Fruit fly (Drosophila melanogaster) whole organism, embryonic: ENCODE results near the gene SMC1.

Experiments
- Bgb ChIP-seq: fragments of 200-800 bp; sonication (Bioruptor generic); IDR thresholded peaks from 2 replicates; pipeline ENCODE4 v1.3.6; 2022; ENCODE audit warnings: missing biosample characterization, missing genetic modification characterization; ENCODE audit not compliant: partially characterized antibody
- BtbVII ChIP-seq: fragments of 200-800 bp; sonication (Bioruptor generic); optimal IDR thresholded peaks from 3 replicates; lab custom pipeline; 2017; ENCODE audit warnings: missing biosample characterization, mild to moderate bottlenecking, missing genetic modification characterization
- CG10543 ChIP-seq: fragments of 200-800 bp; sonication (Bioruptor generic); optimal IDR thresholded peaks from 3 replicates; lab custom pipeline; 2017; ENCODE audit warnings: missing biosample characterization, mild to moderate bottlenecking, missing genetic modification characterization, moderate library complexity
- CG12155 ChIP-seq: fragments of 200-800 bp; sonication (Bioruptor generic); optimal IDR thresholded peaks from 3 replicates; lab custom pipeline; 2016; ENCODE audit warnings: missing biosample characterization, missing genetic modification characterization
- CG12769 ChIP-seq: fragments of 200-800 bp; sonication (Bioruptor generic); optimal IDR thresholded peaks from 2 replicates; lab custom pipeline; 2019; ENCODE audit warnings: missing biosample characterization, mild to moderate bottlenecking, missing genetic modification characterization, moderate library complexity
- CG12942 ChIP-seq: fragments of 200-800 bp; sonication (Bioruptor generic); optimal IDR thresholded peaks from 3 replicates; lab custom pipeline; 2016; ENCODE audit warnings: missing biosample characterization, missing genetic modification characterization
- CG14014 ChIP-seq: fragments of 200-800 bp; sonication (Bioruptor generic); IDR thresholded peaks from 2 replicates; pipeline ENCODE4 v1.3.6; 2022; ENCODE audit warnings: missing biosample characterization, missing genetic modification characterization
- CG14965 ChIP-seq: fragments of 200-800 bp; sonication (Bioruptor generic); optimal IDR thresholded peaks from 2 replicates; lab custom pipeline; 2016; ENCODE audit warnings: missing biosample characterization, missing genetic modification characterization, borderline replicate concordance
- CG15479 ChIP-seq: fragments of 200-800 bp; sonication (Bioruptor generic); optimal IDR thresholded peaks from 3 replicates; lab custom pipeline; 2019; ENCODE audit warnings: missing biosample characterization, mild to moderate bottlenecking, missing genetic modification characterization, moderate library complexity
- CG15601 ChIP-seq: fragments of 200-800 bp; sonication (Bioruptor generic); optimal IDR thresholded peaks from 3 replicates; lab custom pipeline; 2019; ENCODE audit warnings: missing biosample characterization, mild to moderate bottlenecking, missing genetic modification characterization, moderate library complexity
- CG15696 ChIP-seq: fragments of 200-800 bp; sonication (Bioruptor generic); optimal IDR thresholded peaks from 2 replicates; lab custom pipeline; 2019; ENCODE audit warnings: missing biosample characterization, mild to moderate bottlenecking, missing genetic modification characterization, moderate library complexity
- CG1602 ChIP-seq: fragments of 200-800 bp; sonication (Bioruptor generic); optimal IDR thresholded peaks from 3 replicates; lab custom pipeline; 2016; ENCODE audit warnings: missing biosample characterization, missing genetic modification characterization
- CG17385 ChIP-seq: fragments of 200-800 bp; sonication (Bioruptor generic); optimal IDR thresholded peaks from 3 replicates; lab custom pipeline; 2018; ENCODE audit warnings: missing biosample characterization, mild to moderate bottlenecking, missing genetic modification characterization
- CG17829 ChIP-seq: fragments of 200-800 bp; optimal IDR thresholded peaks from 2 replicates; lab custom pipeline; 2019; ENCODE audit warnings: missing biosample characterization, mild to moderate bottlenecking, missing genetic modification characterization, moderate library complexity
- CG1792 ChIP-seq: fragments of 200-800 bp; sonication (Bioruptor generic); optimal IDR thresholded peaks from 2 replicates; lab custom pipeline; 2016; ENCODE audit warnings: missing biosample characterization, missing genetic modification characterization
- CG3065 ChIP-seq: fragments of 200-800 bp; sonication (Bioruptor generic); optimal IDR thresholded peaks from 2 replicates; lab custom pipeline; 2016; ENCODE audit warnings: missing biosample characterization, missing genetic modification characterization
- CG31365 ChIP-seq: fragments of 200-800 bp; sonication (Bioruptor generic); optimal IDR thresholded peaks from 2 replicates; lab custom pipeline; 2018; ENCODE audit warnings: missing biosample characterization, mild to moderate bottlenecking, missing genetic modification characterization
- CG5953 ChIP-seq: fragments of 200-800 bp; sonication (Bioruptor generic); IDR thresholded peaks from 2 replicates; pipeline ENCODE4 v1.3.6; 2022; ENCODE audit warnings: missing biosample characterization, missing genetic modification characterization
- CG8765 ChIP-seq: fragments of 200-800 bp; sonication (Bioruptor generic); IDR thresholded peaks from 2 replicates; pipeline ENCODE4 v1.3.6; 2022; ENCODE audit warnings: missing biosample characterization, missing genetic modification characterization
- Camta ChIP-seq: fragments of 200-800 bp; sonication (Bioruptor generic); optimal IDR thresholded peaks from 2 replicates; lab custom pipeline; 2016; ENCODE audit warnings: missing biosample characterization, missing genetic modification characterization
- Chrac-16 ChIP-seq: fragments of 200-800 bp; sonication (Bioruptor generic); optimal IDR thresholded peaks from 3 replicates; lab custom pipeline; 2016; ENCODE audit warnings: missing biosample characterization, missing genetic modification characterization
- CkIIα-i1 ChIP-seq: fragments of 200-800 bp; sonication (Bioruptor generic); IDR thresholded peaks from 2 replicates; pipeline ENCODE4 v1.3.6; 2022; ENCODE audit warnings: missing biosample characterization, missing genetic modification characterization
- D ChIP-seq, 2 experiments: fragments of 200-800 bp in 1 of 2; fragments of >200 bp in 1 of 2; sonication (Bioruptor generic) in 1 of 2; optimal IDR thresholded peaks; 2 replicates in 1 of 2; 3 replicates in 1 of 2; lab custom pipeline; 2017; ENCODE audit warnings: mild to moderate bottlenecking in 1 of 2, missing biosample characterization in 1 of 2, missing genetic modification characterization in 1 of 2, missing genetic modification reagents in 1 of 2
- Dip2 ChIP-seq: fragments of 200-800 bp; sonication (Bioruptor generic); IDR thresholded peaks from 2 replicates; pipeline ENCODE4 v1.3.6; 2022; ENCODE audit warnings: missing biosample characterization, missing genetic modification characterization
- Doc3 ChIP-seq: fragments of 200-800 bp; sonication (Bioruptor generic); IDR thresholded peaks from 3 replicates; pipeline ENCODE4 v1.3.6; 2022; ENCODE audit warnings: missing biosample characterization, missing genetic modification characterization; ENCODE audit not compliant: partially characterized antibody
- HHEX ChIP-seq: fragments of 200-800 bp; sonication (Bioruptor generic); optimal IDR thresholded peaks from 3 replicates; lab custom pipeline; 2017; ENCODE audit warnings: missing biosample characterization, mild to moderate bottlenecking, missing genetic modification characterization, missing genetic modification reagents
- Hmx ChIP-seq: fragments of 200-800 bp; sonication (Bioruptor generic); optimal IDR thresholded peaks from 2 replicates; lab custom pipeline; 2016; ENCODE audit warnings: missing biosample characterization, missing genetic modification characterization
- Med ChIP-seq: fragments of 200-800 bp; sonication (Bioruptor generic); peaks from one replicate; lab custom pipeline; 2016; ENCODE audit warnings: missing biosample characterization, missing genetic modification characterization, mild to moderate bottlenecking, inconsistent platforms, moderate library complexity
- Neu2 ChIP-seq: fragments of 200-800 bp; sonication (Bioruptor generic); optimal IDR thresholded peaks from 3 replicates; lab custom pipeline; 2016; ENCODE audit warnings: missing biosample characterization, missing genetic modification characterization, borderline replicate concordance
- Side ChIP-seq: fragments of 200-800 bp; sonication (Bioruptor generic); optimal IDR thresholded peaks from 2 replicates; lab custom pipeline; 2016; ENCODE audit warnings: missing biosample characterization, missing genetic modification characterization
- Sry-β ChIP-seq: fragments of 200-800 bp; sonication (Bioruptor generic); optimal IDR thresholded peaks from 2 replicates; lab custom pipeline; 2018; ENCODE audit warnings: missing biosample characterization, mild to moderate bottlenecking, missing genetic modification characterization, moderate library complexity
- Taf1 ChIP-seq: fragments of 200-800 bp; sonication (Bioruptor generic); IDR thresholded peaks from 2 replicates; pipeline ENCODE4 v1.3.6; 2022; ENCODE audit warnings: missing biosample characterization, missing genetic modification characterization
- Trl ChIP-seq, 3 experiments: fragments of >200 bp in 2 of 3; fragments of 200-800 bp in 1 of 3; sonication (Bioruptor generic) in 1 of 3; optimal IDR thresholded peaks; 2 replicates in 1 of 3; 3 replicates in 2 of 3; lab custom pipeline; 2016 to 2017; ENCODE audit warnings: missing biosample characterization in 1 of 3, missing genetic modification characterization in 1 of 3
- al ChIP-seq: fragments of 200-800 bp; sonication (Bioruptor generic); IDR thresholded peaks from 2 replicates; pipeline ENCODE4 v1.3.6; 2022; ENCODE audit warnings: missing biosample characterization, missing genetic modification characterization
- cg ChIP-seq: fragments of 200-800 bp; sonication (Bioruptor generic); optimal IDR thresholded peaks from 3 replicates; lab custom pipeline; 2019; ENCODE audit warnings: missing biosample characterization, mild to moderate bottlenecking, missing genetic modification characterization, moderate library complexity
- chinmo ChIP-seq: fragments of 200-800 bp; sonication (Bioruptor generic); IDR thresholded peaks from 4 replicates; pipeline ENCODE4 v1.3.6; 2022; ENCODE audit warnings: missing biosample characterization, missing genetic modification characterization; ENCODE audit not compliant: partially characterized antibody
- corto ChIP-seq: fragments of 200-800 bp; sonication (Bioruptor generic); optimal IDR thresholded peaks from 2 replicates; lab custom pipeline; 2016; ENCODE audit warnings: missing biosample characterization, mild to moderate bottlenecking, missing genetic modification characterization, moderate library complexity
- da ChIP-seq: fragments of 200-800 bp; sonication (Bioruptor generic); optimal IDR thresholded peaks from 2 replicates; lab custom pipeline; 2016; ENCODE audit warnings: missing biosample characterization, missing genetic modification characterization
- dmrt11E ChIP-seq: fragments of 200-800 bp; sonication (Bioruptor generic); optimal IDR thresholded peaks from 3 replicates; lab custom pipeline; 2018; ENCODE audit warnings: missing biosample characterization, mild to moderate bottlenecking, missing genetic modification characterization, moderate library complexity
- eyg ChIP-seq: fragments of 200-800 bp; sonication (Bioruptor generic); optimal IDR thresholded peaks from 3 replicates; lab custom pipeline; 2016; ENCODE audit warnings: missing biosample characterization, missing genetic modification characterization
- ftz-f1 ChIP-seq: fragments of 200-800 bp; sonication (Bioruptor generic); optimal IDR thresholded peaks from 2 replicates; lab custom pipeline; 2016; ENCODE audit warnings: missing biosample characterization, missing genetic modification characterization
- grau ChIP-seq: fragments of 200-800 bp; optimal IDR thresholded peaks from 3 replicates; lab custom pipeline; 2019; ENCODE audit warnings: missing biosample characterization, mild to moderate bottlenecking, missing genetic modification characterization, moderate library complexity
- mirr ChIP-seq: fragments of 200-800 bp; sonication (Bioruptor generic); optimal IDR thresholded peaks from 3 replicates; lab custom pipeline; 2018; ENCODE audit warnings: missing biosample characterization, mild to moderate bottlenecking, missing genetic modification characterization
- nom ChIP-seq: fragments of 200-800 bp; sonication (Bioruptor generic); optimal IDR thresholded peaks from 2 replicates; lab custom pipeline; 2017; ENCODE audit warnings: missing biosample characterization, missing genetic modification characterization, mild to moderate bottlenecking, moderate library complexity, missing genetic modification reagents
- pzg ChIP-seq: fragments of 200-800 bp; sonication (Bioruptor generic); optimal IDR thresholded peaks from 3 replicates; lab custom pipeline; 2018; ENCODE audit warnings: missing biosample characterization, mild to moderate bottlenecking, missing genetic modification characterization, moderate library complexity
- sens-2 ChIP-seq: fragments of 200-800 bp; sonication (Bioruptor generic); IDR thresholded peaks from 2 replicates; pipeline ENCODE4 v1.3.6; 2022; ENCODE audit warnings: missing biosample characterization, missing genetic modification characterization
- seq ChIP-seq: fragments of 200-800 bp; sonication (Bioruptor generic); IDR thresholded peaks from 2 replicates; pipeline ENCODE4 v1.3.6; 2022; ENCODE audit warnings: missing biosample characterization, missing genetic modification characterization
- tgo ChIP-seq: fragments of 200-800 bp; sonication (Bioruptor generic); IDR thresholded peaks from 3 replicates; pipeline ENCODE4 v1.3.6; 2022; ENCODE audit warnings: missing biosample characterization, missing genetic modification characterization
- yki ChIP-seq: fragments of >200 bp; optimal IDR thresholded peaks from 3 replicates; lab custom pipeline; 2018

Gene SMC1

DNA sequence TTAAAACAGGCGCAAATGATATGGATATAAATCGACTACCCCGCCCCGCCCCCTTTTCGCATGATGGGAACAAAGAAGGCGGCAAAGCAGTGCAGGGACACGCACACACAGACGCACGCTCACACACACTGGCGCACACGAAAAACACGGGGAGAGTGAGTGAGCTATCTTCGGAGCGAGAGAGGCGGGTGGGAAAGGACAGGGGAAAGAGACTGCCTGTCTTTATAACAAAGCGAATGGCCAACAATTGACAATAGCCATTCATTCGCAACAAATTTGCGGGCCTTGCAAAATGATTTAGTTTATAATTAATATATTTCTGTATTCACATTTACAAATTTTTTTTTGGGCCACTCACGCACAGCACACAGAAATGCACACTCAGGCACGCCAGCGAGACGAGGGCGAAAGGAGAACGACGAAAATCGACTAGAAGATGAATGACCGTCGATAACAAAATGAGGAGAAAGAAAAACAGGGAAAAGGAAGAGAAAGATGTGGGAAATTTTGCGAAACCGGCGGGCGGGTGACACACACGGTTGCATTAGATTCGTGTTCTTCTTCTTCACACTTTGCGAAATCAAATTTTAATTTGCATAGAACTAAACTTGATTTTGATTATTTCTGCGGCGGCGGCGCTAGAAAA lies 11.4 kb upstream of the SMC1 start (continued):
- TF ChIP-seq CG1792 (GFP tag; lab: Kevin White, UChicago) (no peak), CG8765 (GFP tag; lab: Robert Waterston, UW) (no peak), grau (no peak), Chrac-16 (GFP tag; lab: Kevin White, UChicago) (no peak), Camta (GFP tag; lab: Kevin White, UChicago) (no peak), CG17385 (peak; percentile 75), al (GFP tag; lab: Robert Waterston, UW) (no peak), da (no peak), CG17829 (no peak), CG12155 (GFP tag; lab: Kevin White, UChicago) (peak; percentile 20), CG3065 (GFP tag; lab: Kevin White, UChicago) (peak; percentile 27), mirr (no peak), corto (GFP tag; lab: Kevin White, UChicago) (peak; percentile 37), pzg (no peak), CkIIα-i1 (GFP tag; lab: Robert Waterston, UW) (no peak), Taf1 (GFP tag; lab: Robert Waterston, UW) (no peak), HHEX (GFP tag; lab: Kevin White, UChicago) (peak; percentile 8), dmrt11E (tag; lab: Kevin White, UChicago) (no peak), cg (peak; percentile 79), Trl (optimal IDR thresholded peaks at IDR 0.05; lab: Kevin White, UChicago) (peak; percentile 58 to 68), Trl (GFP tag; optimal IDR thresholded peaks at IDR 0.05; lab: Kevin White, UChicago) (no peak), CG10543 (GFP tag; lab: Kevin White, UChicago) (peak; percentile 24), Hmx (GFP tag; lab: Kevin White, UChicago) (no peak), ftz-f1 (GFP tag; lab: Kevin White, UChicago) (peak; percentile 65), D (optimal IDR thresholded peaks at IDR 0.05; lab: Kevin White, UChicago) (peak; percentile 22), D (GFP tag; optimal IDR thresholded peaks at IDR 0.05; lab: Kevin White, UChicago) (no peak), CG5953 (no peak), CG31365 (tag; lab: Kevin White, UChicago) (peak; percentile 81), Side (no peak), CG15601 (tag; lab: Kevin White, UChicago) (no peak), CG14014 (GFP tag; lab: Robert Waterston, UW) (no peak), CG14965 (GFP tag; lab: Kevin White, UChicago) (no peak), nom (GFP tag; lab: Kevin White, UChicago) (peak; percentile 43), seq (GFP tag; lab: Robert Waterston, UW) (no peak), chinmo (0 out of 4 replicates have a peak, but pooled peaks have one; percentile 26), Bgb (GFP tag; lab: Robert Waterston, UW) (peak; percentile 13; the same call in 1 of the 2 replicates), Med (peak; percentile 77), CG12769 (tag; lab: Kevin White, UChicago) (peak; percentile 27), CG15696 (no peak), Sry-β (GFP tag; lab: Kevin White, UChicago) (no peak), eyg (GFP tag; lab: Kevin White, UChicago) (no peak), Doc3 (0 out of 3 replicates have a peak, but pooled peaks have one; percentile 25), Dip2 (GFP tag; lab: Robert Waterston, UW) (no peak), CG12942 (GFP tag; lab: Kevin White, UChicago) (no peak), BtbVII (GFP tag; lab: Kevin White, UChicago) (no peak), sens-2 (no peak), Neu2 (no peak), CG15479 (GFP tag; lab: Kevin White, UChicago) (peak; percentile 86), yki (lab: Kevin White, UChicago) (peak; percentile 20), CG1602 (GFP tag; lab: Kevin White, UChicago) (no peak), tgo (no peak)
